Fruit fly (Drosophila melanogaster): ENCODE results near the gene CG32486.

The CG32486 gene

DNA sequence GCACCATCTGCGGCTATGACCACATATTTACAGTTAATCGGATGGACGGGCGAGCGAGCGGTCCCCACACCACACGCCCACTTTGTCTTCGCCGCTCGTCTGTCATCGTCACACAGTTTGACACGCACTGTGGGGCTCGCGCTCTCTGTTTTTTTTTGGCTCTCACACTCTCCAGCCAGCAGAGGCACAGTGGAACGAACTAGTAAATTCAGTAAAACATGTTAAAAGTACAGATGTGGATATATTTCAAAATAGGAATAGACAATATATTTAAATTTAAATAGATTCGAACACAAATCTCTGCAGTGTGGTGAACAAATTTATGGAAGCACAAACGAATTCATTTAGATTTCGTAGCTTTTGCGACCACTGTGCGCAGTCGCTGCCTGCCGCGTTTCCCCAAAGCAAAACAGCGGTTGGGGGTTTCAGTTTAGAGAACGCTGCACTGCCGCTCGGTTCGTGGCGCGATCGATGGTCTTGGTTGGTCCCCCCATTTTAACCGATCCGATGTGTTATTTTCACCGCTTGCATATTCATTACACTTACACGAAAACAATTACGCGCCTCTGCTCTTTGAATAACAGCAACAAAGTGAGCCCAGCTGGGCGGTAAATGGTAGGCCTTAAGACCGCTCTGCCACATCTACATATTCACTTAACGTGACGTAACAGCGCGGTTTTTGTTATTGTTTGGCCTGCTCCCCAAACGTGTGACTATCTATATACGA, 10.7 kb upstream of the CG32486 start (continued):
- TF ChIP-seq nmo (GFP tag; optimal IDR thresholded peaks at IDR 0.05) (peak; percentile 98), CG13775 (GFP tag; optimal IDR thresholded peaks at IDR 0.05) (peak; percentile 98), CG10431 (GFP tag; optimal IDR thresholded peaks at IDR 0.05) (peak; percentile 95), toy (GFP tag; IDR thresholded peaks at IDR 0.05) (peak; percentile 93), D (optimal IDR thresholded peaks at IDR 0.05) (no peak), D (GFP tag; optimal IDR thresholded peaks at IDR 0.05) (peak; percentile 98), Atf6 (GFP tag; IDR thresholded peaks at IDR 0.05) (peak; percentile 99), Rx (GFP tag; IDR thresholded peaks at IDR 0.05) (peak; percentile 98), Mrtf (GFP tag; IDR thresholded peaks at IDR 0.05) (peak; percentile 97; the same call in 2 of the 3 replicates), NC2β (GFP tag; optimal IDR thresholded peaks at IDR 0.05) (peak; percentile 97), CHES-1-like (GFP tag; optimal IDR thresholded peaks at IDR 0.05) (peak; percentile 95), CG10274 (GFP tag; optimal IDR thresholded peaks at IDR 0.05) (peak; percentile 93), CG17568 (GFP tag; optimal IDR thresholded peaks at IDR 0.05) (peak; percentile 98), stc (GFP tag; IDR thresholded peaks at IDR 0.05) (peak; percentile 99), CG6654 (GFP tag; optimal IDR thresholded peaks at IDR 0.05) (peak; percentile 98), CG7357 (GFP tag; IDR thresholded peaks at IDR 0.05) (peak; percentile 94), Sin3A (optimal IDR thresholded peaks at IDR 0.05) (no peak), ewg (GFP tag; optimal IDR thresholded peaks at IDR 0.05) (peak; percentile 96), nerfin-2 (GFP tag; IDR thresholded peaks at IDR 0.05; ENCODE audit: partially characterized antibody) (peak; percentile 80), YL-1 (GFP tag; optimal IDR thresholded peaks at IDR 0.05) (peak; percentile 91), CG12299 (tag; optimal IDR thresholded peaks at IDR 0.05) (peak; percentile 98), CG5180 (GFP tag; optimal IDR thresholded peaks at IDR 0.05) (peak; percentile 91), Fer2 (tag; optimal IDR thresholded peaks at IDR 0.05) (peak; percentile 95), Atf-2 (GFP tag; optimal IDR thresholded peaks at IDR 0.05) (peak; percentile 95), grau (tag; optimal IDR thresholded peaks at IDR 0.05) (peak; percentile 96), CG6854 (GFP tag; optimal IDR thresholded peaks at IDR 0.05) (peak; percentile 99), CG4707 (GFP tag; optimal IDR thresholded peaks at IDR 0.05) (peak; percentile 99), Sry-β (GFP tag; optimal IDR thresholded peaks at IDR 0.05) (peak; percentile 64), danr (GFP tag; IDR thresholded peaks at IDR 0.05) (peak; percentile 96), bbx (GFP tag; IDR thresholded peaks at IDR 0.05; ENCODE audit: partially characterized antibody) (peak; percentile 79), CG14860 (GFP tag; IDR thresholded peaks at IDR 0.05; ENCODE audit: partially characterized antibody) (peak; percentile 92), H2.0 (GFP tag; IDR thresholded peaks at IDR 0.05) (peak; percentile 98), CG17912 (GFP tag; optimal IDR thresholded peaks at IDR 0.05) (peak; percentile 93), unc-4 (GFP tag; IDR thresholded peaks at IDR 0.05; ENCODE audit: partially characterized antibody) (peak; percentile 41; the same call in 1 of the 2 replicates), dimm (GFP tag; IDR thresholded peaks at IDR 0.05) (no peak; the same call in 1 of the 2 replicates), gcm (GFP tag; optimal IDR thresholded peaks at IDR 0.05) (peak; percentile 99), CG8944 (GFP tag; optimal IDR thresholded peaks at IDR 0.05) (peak; percentile 92), CG14014 (GFP tag; IDR thresholded peaks at IDR 0.05) (peak; percentile 99), Mad (GFP tag; optimal IDR thresholded peaks at IDR 0.05) (peak; percentile 98), trem (tag; optimal IDR thresholded peaks at IDR 0.05) (peak; percentile 96), Hsf (GFP tag; optimal IDR thresholded peaks at IDR 0.05) (peak; percentile 98), CG17186 (GFP tag; optimal IDR thresholded peaks at IDR 0.05) (peak; percentile 86), NFAT (GFP tag; IDR thresholded peaks at IDR 0.05) (peak; percentile 98), zen2 (GFP tag; IDR thresholded peaks at IDR 0.05; ENCODE audit: partially characterized antibody) (peak; percentile 55; the same call in 1 of the 3 replicates), CG10959 (GFP tag; IDR thresholded peaks at IDR 0.05) (peak; percentile 97), eve (GFP tag; optimal IDR thresholded peaks at IDR 0.05) (peak in 1 of 2 experiments; percentile 97), CG3995 (GFP tag; optimal IDR thresholded peaks at IDR 0.05) (peak; percentile 83), CG17829 (tag; optimal IDR thresholded peaks at IDR 0.05) (peak; percentile 98), caup (GFP tag; optimal IDR thresholded peaks at IDR 0.05; ENCODE audit: severe bottlenecking) (peak; percentile 98)

All from whole organism, embryonic.